Worm (Caenorhabditis elegans) whole organism, L2 larva: ENCODE results near the gene plx-2.

Experiments
- C34F6.9 ChIP-seq: fragments of 150-350 bp; optimal IDR thresholded peaks from 2 replicates; lab custom pipeline; 2014; ENCODE audit warnings: missing biosample characterization, missing genetic modification characterization
- F13H6.1 ChIP-seq: sonication (generic microtip); optimal IDR thresholded peaks from 2 replicates; lab custom pipeline; 2016; ENCODE audit warnings: missing genetic modification characterization, missing compliant biosample characterization
- R02D3.7 ChIP-seq: fragments of 150-350 bp; optimal IDR thresholded peaks from 2 replicates; lab custom pipeline; 2014; ENCODE audit warnings: missing biosample characterization, missing genetic modification characterization
- Y55F3AM.14 ChIP-seq: fragments of 200-800 bp; sonication (Bioruptor generic); optimal IDR thresholded peaks from 2 replicates; lab custom pipeline; 2018; ENCODE audit warnings: mild to moderate bottlenecking, missing genetic modification characterization, missing compliant biosample characterization
- ZK546.5 ChIP-seq: sonication (generic microtip); optimal IDR thresholded peaks from 2 replicates; lab custom pipeline; 2017; ENCODE audit warnings: missing biosample characterization, missing genetic modification characterization
- alr-1 ChIP-seq: fragments of 150-350 bp; optimal IDR thresholded peaks from 2 replicates; lab custom pipeline; 2014; ENCODE audit warnings: missing biosample characterization, missing genetic modification characterization
- aly-2 ChIP-seq: fragments of 150-350 bp; optimal IDR thresholded peaks from 2 replicates; lab custom pipeline; 2014; ENCODE audit warnings: missing biosample characterization, missing genetic modification characterization
- ama-1 ChIP-seq: fragments of 150-350 bp; optimal IDR thresholded peaks from 2 replicates; lab custom pipeline; 2018; ENCODE audit warnings: inconsistent platforms
- blmp-1 ChIP-seq: sonication (generic microtip); optimal IDR thresholded peaks from 2 replicates; lab custom pipeline; 2017; ENCODE audit warnings: missing genetic modification characterization, mild to moderate bottlenecking, missing compliant biosample characterization, antibody characterized with exemption, moderate library complexity; ENCODE audit not compliant: insufficient read depth
- ceh-16 ChIP-seq: fragments of 150-350 bp; optimal IDR thresholded peaks from 2 replicates; lab custom pipeline; 2014; ENCODE audit warnings: missing biosample characterization, missing genetic modification characterization
- crh-2 ChIP-seq: sonication (generic microtip); optimal IDR thresholded peaks from 2 replicates; lab custom pipeline; 2017; ENCODE audit warnings: missing biosample characterization, missing genetic modification characterization
- dmd-4 ChIP-seq: sonication (generic microtip); optimal IDR thresholded peaks from 2 replicates; lab custom pipeline; 2017; ENCODE audit warnings: missing biosample characterization, missing genetic modification characterization
- egl-27 ChIP-seq: sonication (generic microtip); optimal IDR thresholded peaks from 3 replicates; lab custom pipeline; 2017; ENCODE audit warnings: missing biosample characterization, missing genetic modification reagents, missing genetic modification characterization
- elt-1 ChIP-seq: fragments of 150-350 bp; optimal IDR thresholded peaks from 2 replicates; lab custom pipeline; 2014; ENCODE audit warnings: missing biosample characterization, missing genetic modification characterization
- elt-3 ChIP-seq: sonication (generic microtip); optimal IDR thresholded peaks from 2 replicates; lab custom pipeline; 2017; ENCODE audit warnings: missing biosample characterization, missing genetic modification characterization
- fos-1 ChIP-seq: fragments of 150-350 bp; optimal IDR thresholded peaks from 2 replicates; lab custom pipeline; 2014; ENCODE audit warnings: missing biosample characterization, missing genetic modification characterization
- gmeb-1 ChIP-seq: fragments of 150-350 bp; optimal IDR thresholded peaks from 2 replicates; lab custom pipeline; 2014; ENCODE audit warnings: missing biosample characterization, missing genetic modification characterization
- lin-11 ChIP-seq: fragments of 150-350 bp; sonication (generic microtip); optimal IDR thresholded peaks from 2 replicates; lab custom pipeline; 2014; ENCODE audit warnings: missing biosample characterization, missing genetic modification characterization, inconsistent platforms, mixed read lengths
- lin-13 ChIP-seq: fragments of 150-350 bp; optimal IDR thresholded peaks from 2 replicates; lab custom pipeline; 2014; ENCODE audit warnings: missing biosample characterization, missing genetic modification reagents, missing genetic modification characterization
- lin-39 ChIP-seq: fragments of 150-350 bp; optimal IDR thresholded peaks from 2 replicates; lab custom pipeline; 2014; ENCODE audit warnings: missing biosample characterization, missing genetic modification reagents, missing genetic modification characterization
- lsy-2 ChIP-seq, 2 experiments: fragments of 150-350 bp in 1 of 2; sonication (generic microtip) in 1 of 2; optimal IDR thresholded peaks; 2 replicates each; lab custom pipeline; 2014 to 2017; ENCODE audit warnings: missing biosample characterization in 2 of 2, missing genetic modification characterization in 2 of 2
- mab-5 ChIP-seq: fragments of 150-350 bp; optimal IDR thresholded peaks from 2 replicates; lab custom pipeline; 2014; ENCODE audit warnings: missing biosample characterization, missing genetic modification characterization
- mbf-1 ChIP-seq: sonication (generic microtip); optimal IDR thresholded peaks from 2 replicates; lab custom pipeline; 2017; ENCODE audit warnings: missing biosample characterization, missing genetic modification characterization
- mdl-1 ChIP-seq, 2 experiments: fragments of 150-350 bp in 1 of 2; sonication (generic microtip) in 1 of 2; optimal IDR thresholded peaks; 2 replicates each; lab custom pipeline; 2017; ENCODE audit warnings: missing biosample characterization in 2 of 2, missing genetic modification characterization in 2 of 2
- nhr-10 ChIP-seq: sonication (generic microtip); optimal IDR thresholded peaks from 2 replicates; lab custom pipeline; 2017; ENCODE audit warnings: missing biosample characterization, missing genetic modification characterization
- nhr-11 ChIP-seq: fragments of 150-350 bp; optimal IDR thresholded peaks from 2 replicates; lab custom pipeline; 2014; ENCODE audit warnings: missing biosample characterization, missing genetic modification characterization
- nhr-12 ChIP-seq: fragments of 150-350 bp; optimal IDR thresholded peaks from 2 replicates; lab custom pipeline; 2014; ENCODE audit warnings: missing biosample characterization, missing genetic modification characterization
- nhr-129 ChIP-seq: fragments of 150-350 bp; optimal IDR thresholded peaks from 2 replicates; lab custom pipeline; 2014; ENCODE audit warnings: missing biosample characterization, missing genetic modification characterization
- nhr-21 ChIP-seq: fragments of 150-350 bp; optimal IDR thresholded peaks from 2 replicates; lab custom pipeline; 2014; ENCODE audit warnings: missing biosample characterization, missing genetic modification characterization
- nhr-23 ChIP-seq: fragments of 150-350 bp; optimal IDR thresholded peaks from 2 replicates; lab custom pipeline; 2014; ENCODE audit warnings: missing biosample characterization, missing genetic modification reagents, missing genetic modification characterization
- nhr-237 ChIP-seq: fragments of 150-350 bp; optimal IDR thresholded peaks from 2 replicates; lab custom pipeline; 2014; ENCODE audit warnings: missing biosample characterization, missing genetic modification characterization
- nhr-25 ChIP-seq: fragments of 150-350 bp; sonication (generic microtip); optimal IDR thresholded peaks from 3 replicates; lab custom pipeline; 2014; ENCODE audit warnings: missing biosample characterization, missing genetic modification characterization
- nhr-6 ChIP-seq: fragments of 150-350 bp; optimal IDR thresholded peaks from 2 replicates; lab custom pipeline; 2014; ENCODE audit warnings: missing biosample characterization, missing genetic modification characterization
- nhr-77 ChIP-seq: fragments of 150-350 bp; optimal IDR thresholded peaks from 2 replicates; lab custom pipeline; 2014; ENCODE audit warnings: missing biosample characterization, missing genetic modification characterization
- peb-1 ChIP-seq: fragments of 150-350 bp; optimal IDR thresholded peaks from 2 replicates; lab custom pipeline; 2014; ENCODE audit warnings: missing biosample characterization, missing genetic modification characterization
- sem-4 ChIP-seq: fragments of 150-350 bp; optimal IDR thresholded peaks from 2 replicates; lab custom pipeline; 2014; ENCODE audit warnings: missing biosample characterization, missing genetic modification reagents, missing genetic modification characterization
- skn-1 ChIP-seq: sonication (generic microtip); optimal IDR thresholded peaks from 2 replicates; lab custom pipeline; 2017; ENCODE audit warnings: missing biosample characterization, missing genetic modification characterization
- sma-3 ChIP-seq: sonication (generic microtip); optimal IDR thresholded peaks from 2 replicates; lab custom pipeline; 2016; ENCODE audit warnings: missing genetic modification reagents, missing genetic modification characterization, missing compliant biosample characterization
- sma-9 ChIP-seq, 2 experiments: fragments of 150-350 bp in 1 of 2; sonication (generic microtip) in 1 of 2; optimal IDR thresholded peaks; 2 replicates each; lab custom pipeline; 2014 to 2016; ENCODE audit warnings: missing genetic modification characterization in 2 of 2, mild to moderate bottlenecking in 1 of 2, missing biosample characterization in 1 of 2, missing compliant biosample characterization in 1 of 2, missing genetic modification reagents in 1 of 2, moderate library complexity in 1 of 2
- snpc-4 ChIP-seq: fragments of 150-350 bp; optimal IDR thresholded peaks from 2 replicates; lab custom pipeline; 2014; ENCODE audit warnings: missing biosample characterization, missing genetic modification characterization
- unc-39 ChIP-seq: fragments of 150-350 bp; optimal IDR thresholded peaks from 2 replicates; lab custom pipeline; 2014; ENCODE audit warnings: missing biosample characterization, missing genetic modification characterization
- unc-55 ChIP-seq: fragments of 150-350 bp; sonication (generic microtip); optimal IDR thresholded peaks from 3 replicates; lab custom pipeline; 2014; ENCODE audit warnings: missing biosample characterization, missing genetic modification reagents, missing genetic modification characterization
- unc-62 ChIP-seq: fragments of 150-350 bp; optimal IDR thresholded peaks from 2 replicates; lab custom pipeline; 2014; ENCODE audit warnings: missing biosample characterization, missing genetic modification reagents, missing genetic modification characterization
- zag-1 ChIP-seq: fragments of 150-350 bp; optimal IDR thresholded peaks from 2 replicates; lab custom pipeline; 2014; ENCODE audit warnings: missing biosample characterization, missing genetic modification characterization
- ztf-1 ChIP-seq: fragments of 200-800 bp; sonication (Bioruptor generic); conservative IDR thresholded peaks from 2 replicates; pipeline ENCODE4 v1.3.6; 2022; ENCODE audit warnings: missing genetic modification characterization, missing compliant biosample characterization
- ztf-11 ChIP-seq: sonication (generic microtip); optimal IDR thresholded peaks from 2 replicates; lab custom pipeline; 2017; ENCODE audit warnings: missing biosample characterization, missing genetic modification characterization
- ztf-4 ChIP-seq: fragments of 150-350 bp; optimal IDR thresholded peaks from 2 replicates; lab custom pipeline; 2014; ENCODE audit warnings: missing biosample characterization, missing genetic modification characterization

plx-2 gene

ce11 chrII:14441144-14441543 lies 16.5 kb upstream of the plx-2 start, which contains the start of gene smg-8:
Gene smg-8 (plus strand): TSS chrII:14441409.
- no peak for TF ChIP-seq unc-39
- TF ChIP-seq ZK546.5 (tag; lab: Kevin White, UChicago): peak; percentile 16
- TF ChIP-seq lin-13: peak; percentile 85
- TF ChIP-seq ztf-4 (tag; lab: Kevin White, UChicago): peak; percentile 2
- TF ChIP-seq Y55F3AM.14 (GFP tag; lab: Kevin White, UChicago): no peak
- peak; percentile 47 for TF ChIP-seq zag-1 (tag; lab: Kevin White, UChicago)
- peak; percentile 36 for TF ChIP-seq fos-1 (tag; lab: Kevin White, UChicago)
- TF ChIP-seq nhr-129: peak; percentile 72
- TF ChIP-seq C34F6.9 (tag; lab: Kevin White, UChicago): peak; percentile 86
- TF ChIP-seq crh-2 (tag; lab: Kevin White, UChicago): peak; percentile 77
- peak; percentile 65 for TF ChIP-seq nhr-6 (tag; lab: Kevin White, UChicago)
- TF ChIP-seq nhr-12 (tag; lab: Kevin White, UChicago): no peak
- TF ChIP-seq nhr-77 (tag; lab: Kevin White, UChicago): peak; percentile 6
- TF ChIP-seq sem-4 (tag; lab: Kevin White, UChicago): peak; percentile 50
- peak; percentile 75 for TF ChIP-seq nhr-25 (tag; lab: Kevin White, UChicago)
- TF ChIP-seq F13H6.1 (tag; lab: Kevin White, UChicago): peak; percentile 43
- peak; percentile 22 for TF ChIP-seq lin-11 (tag; lab: Kevin White, UChicago)
- peak; percentile 95 for TF ChIP-seq unc-55 (GFP tag; lab: Kevin White, UChicago)
- TF ChIP-seq peb-1 (tag; lab: Kevin White, UChicago): no peak
- no peak for TF ChIP-seq dmd-4
- TF ChIP-seq ceh-16 (tag; lab: Kevin White, UChicago): peak; percentile 5
- TF ChIP-seq gmeb-1 (tag; lab: Kevin White, UChicago): peak; percentile 97
- TF ChIP-seq elt-3 (tag; lab: Kevin White, UChicago): no peak
- TF ChIP-seq snpc-4 (tag; lab: Kevin White, UChicago): peak; percentile 68
- peak; percentile 74 to 88 for TF ChIP-seq lsy-2 (tag; optimal IDR thresholded peaks at IDR 0.05; lab: Kevin White, UChicago)
- TF ChIP-seq nhr-23 (tag; lab: Kevin White, UChicago): no peak
- TF ChIP-seq mab-5 (tag; lab: Kevin White, UChicago): peak; percentile 75
- peak; percentile 57 for TF ChIP-seq nhr-21 (tag; lab: Kevin White, UChicago)

- TF ChIP-seq nhr-23 (tag; lab: Kevin White, UChicago) (no peak), nhr-237 (tag; lab: Kevin White, UChicago) (no peak), nhr-11 (tag; lab: Kevin White, UChicago) (no peak), ztf-11 (tag; lab: Kevin White, UChicago) (no peak), R02D3.7 (tag; lab: Kevin White, UChicago) (no peak), nhr-129 (peak; percentile 84), C34F6.9 (tag; lab: Kevin White, UChicago) (peak; percentile 79), Y55F3AM.14 (GFP tag; lab: Kevin White, UChicago) (no peak), mab-5 (tag; lab: Kevin White, UChicago) (no peak), ZK546.5 (tag; lab: Kevin White, UChicago) (no peak), elt-1 (tag; lab: Kevin White, UChicago) (no peak), mdl-1 (tag; optimal IDR thresholded peaks at IDR 0.05; lab: Kevin White, UChicago) (peak; percentile 20 to 35), nhr-12 (tag; lab: Kevin White, UChicago) (no peak), peb-1 (tag; lab: Kevin White, UChicago) (no peak), lin-13 (peak; percentile 19), unc-55 (GFP tag; lab: Kevin White, UChicago) (peak; percentile 75), nhr-6 (tag; lab: Kevin White, UChicago) (no peak), alr-1 (tag; lab: Kevin White, UChicago) (no peak), ceh-16 (tag; lab: Kevin White, UChicago) (peak; percentile 15), dmd-4 (no peak), nhr-10 (tag; lab: Kevin White, UChicago) (no peak), blmp-1 (tag; lab: Kevin White, UChicago) (peak; percentile 10), unc-62 (GFP tag; lab: Kevin White, UChicago) (no peak), nhr-77 (tag; lab: Kevin White, UChicago) (peak; percentile 3), elt-3 (tag; lab: Kevin White, UChicago) (no peak), fos-1 (tag; lab: Kevin White, UChicago) (peak; percentile 87), lin-39 (tag; lab: Kevin White, UChicago) (no peak), ztf-1 (GFP tag; lab: Robert Waterston, UW) (no peak), unc-39 (no peak), sem-4 (tag; lab: Kevin White, UChicago) (no peak), snpc-4 (tag; lab: Kevin White, UChicago) (no peak), lin-11 (tag; lab: Kevin White, UChicago) (peak; percentile 63), mbf-1 (tag; lab: Kevin White, UChicago) (no peak), aly-2 (tag; lab: Kevin White, UChicago) (no peak), egl-27 (tag; lab: Kevin White, UChicago) (peak; percentile 36), sma-3 (GFP tag; lab: Kevin White, UChicago) (peak; percentile 65), skn-1 (tag; lab: Kevin White, UChicago) (no peak), zag-1 (tag; lab: Kevin White, UChicago) (no peak), nhr-21 (tag; lab: Kevin White, UChicago) (peak; percentile 34), crh-2 (tag; lab: Kevin White, UChicago) (peak; percentile 85), gmeb-1 (tag; lab: Kevin White, UChicago) (peak; percentile 71), ama-1 (no peak), sma-9 (GFP tag; optimal IDR thresholded peaks at IDR 0.05; lab: Kevin White, UChicago) (peak; percentile 81), sma-9 (tag; optimal IDR thresholded peaks at IDR 0.05; lab: Kevin White, UChicago) (no peak), ztf-4 (tag; lab: Kevin White, UChicago) (no peak)
Measured at ce11 chrII:14437922-14438458, 13.3 kb upstream of the plx-2 start, which contains the start of gene K04B12.2. Gene K04B12.2 (minus strand): TSS chrII:14437972.
